Worm (Caenorhabditis elegans): Measurements from ENCODE around the gene K02F3.9.

Gene K02F3.9

DNA sequence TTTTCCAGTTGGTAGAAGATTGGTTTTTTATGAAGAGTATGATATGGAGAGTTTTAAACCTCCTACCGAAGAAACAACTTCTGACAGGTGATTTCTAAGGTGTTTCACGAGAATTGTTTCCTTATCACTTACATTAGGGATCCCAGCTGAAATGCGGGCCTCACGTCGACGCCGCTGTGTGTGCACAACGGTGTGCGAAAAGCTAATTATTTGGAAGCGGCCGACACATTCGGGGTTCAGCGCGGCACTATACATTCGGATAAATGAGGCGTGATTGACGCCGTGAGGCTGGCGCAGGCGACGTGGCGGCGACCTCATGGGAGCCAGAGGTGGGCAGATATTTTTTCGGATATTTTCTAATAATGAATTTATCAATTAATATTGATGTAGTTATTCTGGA, 21.9 kb downstream of the K02F3.9 start:
- TF ChIP-seq zip-4 (GFP tag; optimal IDR thresholded peaks at IDR 0.05) (no peak), lin-14 (GFP tag; optimal IDR thresholded peaks at IDR 0.05) (no peak), snpc-4 (tag; optimal IDR thresholded peaks at IDR 0.05) (peak; percentile 80), nhr-76 (tag; optimal IDR thresholded peaks at IDR 0.05) (no peak), sox-4 (tag; optimal IDR thresholded peaks at IDR 0.05) (peak; percentile 8)

DNA sequence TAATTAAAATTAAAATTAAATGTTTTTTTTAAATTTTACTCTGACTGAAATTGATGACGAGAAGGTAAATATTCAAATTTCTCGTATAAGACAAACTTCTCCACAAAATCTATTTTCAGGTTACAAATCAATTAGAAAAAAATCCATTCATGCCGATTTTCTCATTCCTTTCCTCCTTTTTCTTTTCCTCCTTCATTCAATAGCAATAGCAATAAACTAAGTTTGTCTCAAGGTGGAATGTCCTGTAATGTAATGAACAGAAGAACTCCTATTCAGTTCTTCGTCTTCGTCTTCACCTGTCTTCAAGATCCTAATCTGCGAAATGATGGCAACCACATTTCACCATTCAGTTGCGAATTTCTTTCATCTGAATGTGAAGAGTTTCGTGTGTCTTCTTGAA, 25.3 kb downstream of the K02F3.9 start, which contains the start of gene dac-1:
Gene dac-1 (plus strand): TSS at position 301 of the 400 bp plus-strand sequence.
- TF ChIP-seq ztf-4 (tag; optimal IDR thresholded peaks at IDR 0.05): no peak
- no peak for TF ChIP-seq lir-3 (tag; optimal IDR thresholded peaks at IDR 0.05; ENCODE audit: poor library complexity)
- no peak for TF ChIP-seq sup-37 (GFP tag; optimal IDR thresholded peaks at IDR 0.05)
- TF ChIP-seq mef-2 (tag; optimal IDR thresholded peaks at IDR 0.05): no peak
- no peak for TF ChIP-seq fkh-8 (tag; optimal IDR thresholded peaks at IDR 0.05)
- TF ChIP-seq ceh-8 (GFP tag; optimal IDR thresholded peaks at IDR 0.05): no peak
- no peak for TF ChIP-seq nhr-237 (tag; optimal IDR thresholded peaks at IDR 0.05)
- TF ChIP-seq xbp-1 (tag; optimal IDR thresholded peaks at IDR 0.05): no peak
- no peak for TF ChIP-seq C04F5.9 (tag; optimal IDR thresholded peaks at IDR 0.05)
- no peak for TF ChIP-seq hpl-2 (GFP tag; optimal IDR thresholded peaks at IDR 0.05)

ce11 chrIII:811544-811943, 29.6 kb downstream of the K02F3.9 start, which contains the start of gene daf-7:
Gene daf-7 (plus strand): TSS chrIII:811844.
- no peak for TF ChIP-seq ceh-63 (GFP tag; optimal IDR thresholded peaks at IDR 0.05)
- TF ChIP-seq lir-3 (tag; optimal IDR thresholded peaks at IDR 0.05; ENCODE audit: poor library complexity): no peak
- TF ChIP-seq nhr-28 (tag; optimal IDR thresholded peaks at IDR 0.05): no peak

ce11 chrIII:802041-802440, 39.1 kb downstream of the K02F3.9 start:
- peak; percentile 23 for TF ChIP-seq fkh-8 (tag; optimal IDR thresholded peaks at IDR 0.05)
- no peak for TF ChIP-seq ceh-88 (GFP tag; IDR thresholded peaks at IDR 0.05)
- no peak for TF ChIP-seq nhr-76 (tag; optimal IDR thresholded peaks at IDR 0.05)
- peak; percentile 52 for TF ChIP-seq nhr-71 (tag; optimal IDR thresholded peaks at IDR 0.05)
- no peak for TF ChIP-seq jun-1 (tag; optimal IDR thresholded peaks at IDR 0.05)
- TF ChIP-seq aly-2 (tag; optimal IDR thresholded peaks at IDR 0.05): no peak
- no peak for TF ChIP-seq skn-1 (tag; optimal IDR thresholded peaks at IDR 0.05)
- TF ChIP-seq unc-30 (tag; optimal IDR thresholded peaks at IDR 0.05): no peak
- no peak for TF ChIP-seq egl-27 (tag; optimal IDR thresholded peaks at IDR 0.05)
- TF ChIP-seq nhr-47 (tag; optimal IDR thresholded peaks at IDR 0.05): peak; percentile 22
- no peak for TF ChIP-seq nhr-19 (GFP tag; conservative IDR thresholded peaks at IDR 0.05)
- TF ChIP-seq fkh-10 (GFP tag; optimal IDR thresholded peaks at IDR 0.05): peak; percentile 9
- TF ChIP-seq ceh-8 (GFP tag; optimal IDR thresholded peaks at IDR 0.05): peak; percentile 80
- no peak for TF ChIP-seq pax-3 (tag; optimal IDR thresholded peaks at IDR 0.05)
- no peak for TF ChIP-seq efl-1 (optimal IDR thresholded peaks at IDR 0.05)
- no peak for TF ChIP-seq efl-1 (GFP tag; optimal IDR thresholded peaks at IDR 0.05 in 1 of 2)

DNA sequence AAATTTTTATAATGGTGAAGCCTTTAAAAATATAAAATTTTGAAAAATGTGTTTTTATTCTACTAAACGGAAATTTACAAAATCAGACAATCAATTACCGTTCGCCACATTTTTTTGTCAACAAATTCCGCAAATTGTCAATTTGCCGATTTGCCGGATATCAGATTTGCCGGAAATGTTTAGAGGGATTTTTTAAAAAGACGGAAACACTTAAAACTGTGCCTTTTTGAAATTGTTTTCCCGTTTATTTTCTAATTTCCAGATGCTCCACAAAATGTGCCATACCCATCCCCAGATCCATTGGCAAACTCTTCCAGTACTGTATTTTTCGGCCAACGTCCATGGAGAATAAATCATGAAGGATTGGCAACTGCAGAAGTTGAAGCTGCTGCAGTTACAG, 43.7 kb downstream of the K02F3.9 start:
- TF ChIP-seq efl-1 (optimal IDR thresholded peaks at IDR 0.05): no peak
- TF ChIP-seq efl-1 (GFP tag; optimal IDR thresholded peaks at IDR 0.05 in 1 of 2): peak in 1 of 2 experiments; percentile 53
- no peak for TF ChIP-seq fkh-10 (GFP tag; optimal IDR thresholded peaks at IDR 0.05)

DNA sequence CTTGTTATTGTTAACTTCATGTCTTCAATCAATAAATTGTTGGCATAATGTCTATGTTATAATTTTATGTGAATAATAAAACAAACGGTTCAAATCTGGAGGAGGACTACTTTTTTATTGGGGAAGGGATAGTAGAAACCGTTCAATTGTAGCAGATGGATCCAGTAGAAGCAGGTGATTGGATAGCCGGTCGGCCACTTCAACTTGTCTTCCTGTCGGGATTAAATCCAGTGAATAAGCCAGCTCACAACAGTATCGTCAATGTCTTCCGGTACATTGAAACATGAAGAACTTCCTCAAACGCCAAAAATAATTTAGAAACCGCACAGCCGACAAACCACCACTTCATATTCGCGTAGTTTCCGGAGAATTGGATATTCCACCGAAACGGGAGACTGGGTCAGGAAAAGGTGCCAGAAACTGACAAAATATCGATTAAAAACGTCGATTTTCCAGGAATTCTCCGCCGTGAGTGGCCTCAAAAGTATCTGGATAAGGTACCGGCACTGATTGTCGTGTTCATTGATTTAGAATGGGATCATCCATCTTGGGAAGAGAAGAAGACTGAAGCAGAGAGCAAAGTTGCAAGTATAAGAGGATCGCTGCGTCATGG, 46.1 kb downstream of the K02F3.9 start, which contains the start of gene trpp-11:
Gene trpp-11 (plus strand): TSS at position 153 of the 613 bp plus-strand sequence.
- TF ChIP-seq lsy-2 (tag; optimal IDR thresholded peaks at IDR 0.05) (peak in 1 of 2 experiments; percentile 24), dsc-1 (tag; optimal IDR thresholded peaks at IDR 0.05) (no peak)
